Fruit fly (Drosophila melanogaster): ENCODE measurements around the gene inaF-D.
"Not testable (repeated sequence)": the region's sequence is repeated elsewhere in the genome, so short reads cannot be mapped to it uniquely, and the experiment has no call there.

DNA sequence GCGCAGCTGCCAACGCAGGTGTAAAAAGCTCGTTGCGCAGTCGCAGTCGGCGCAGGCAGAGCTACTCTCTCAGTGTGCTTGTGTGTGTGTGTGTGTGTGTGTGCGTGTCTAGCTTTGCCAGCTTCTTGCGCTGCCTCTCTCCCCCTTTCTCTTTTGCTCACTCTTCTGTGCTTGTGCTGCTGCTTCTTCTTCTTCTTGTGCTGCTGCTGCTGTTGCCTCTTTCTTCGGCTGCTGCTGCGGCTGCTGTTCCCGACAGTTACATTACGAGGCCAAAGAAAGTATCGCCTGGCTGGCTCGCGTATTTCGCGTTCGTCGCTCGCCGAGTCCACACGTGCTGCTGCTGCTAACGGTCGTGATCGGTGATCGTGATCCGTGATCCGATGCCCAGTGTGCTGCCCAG lies 25.1 kb upstream of the inaF-D start, which contains the start of gene m:
- TF ChIP-seq psq, ttk, h, Sin3A, Myc (optimal IDR thresholded peaks at IDR 0.05): not testable (repeated sequence)
